Worm (Caenorhabditis elegans) whole organism, early embryonic: ENCODE results near the gene srab-14.

Source experiments
- aly-1 ChIP-seq: sonication (generic microtip); optimal IDR thresholded peaks from 2 replicates; lab custom pipeline; 2016; ENCODE audit warnings: missing genetic modification characterization, missing compliant biosample characterization
- ama-1 ChIP-seq: fragments of 150-350 bp; optimal IDR thresholded peaks from 2 replicates; lab custom pipeline; 2014
- ceh-13 ChIP-seq: fragments of 200-800 bp; sonication (Bioruptor generic); optimal IDR thresholded peaks from 2 replicates; lab custom pipeline; 2018; ENCODE audit warnings: mild to moderate bottlenecking, missing genetic modification characterization, missing compliant biosample characterization
- ceh-36 ChIP-seq: sonication (generic microtip); optimal IDR thresholded peaks from 2 replicates; lab custom pipeline; 2016; ENCODE audit warnings: missing genetic modification characterization, inconsistent platforms, missing compliant biosample characterization
- pes-1 ChIP-seq: fragments of 200-800 bp; sonication (Bioruptor generic); IDR thresholded peaks from 2 replicates; pipeline ENCODE4 v1.3.6; 2022; ENCODE audit warnings: missing genetic modification reagents, missing genetic modification characterization, missing compliant biosample characterization
- sea-1 ChIP-seq: fragments of 200-800 bp; sonication (Bioruptor generic); conservative IDR thresholded peaks from 2 replicates; pipeline ENCODE4 v1.3.6; 2022; ENCODE audit warnings: missing genetic modification characterization, missing compliant biosample characterization

ce11 chrII:7529078-7529683 is 29.9 kb upstream of the srab-14 start, which contains the start of gene ZK1290.5:
- no peak for TF ChIP-seq ceh-36 (tag; lab: Kevin White, UChicago)
- TF ChIP-seq ama-1 = no peak
- no peak for TF ChIP-seq aly-1
- no peak for TF ChIP-seq ceh-13 (GFP tag; lab: Kevin White, UChicago)
- TF ChIP-seq pes-1 (GFP tag; lab: Robert Waterston, UW) = no peak
- TF ChIP-seq sea-1 (GFP tag; lab: Robert Waterston, UW) = no peak
